Fruit fly (Drosophila melanogaster): ENCODE measurements around the gene Ubc6.

Ubc6 gene

dm6 chr3R:4904844-4905243 lies 47.6 kb downstream of the Ubc6 start:
- TF ChIP-seq ttk (optimal IDR thresholded peaks at IDR 0.05): no peak
- TF ChIP-seq h (optimal IDR thresholded peaks at IDR 0.05): no peak
- TF ChIP-seq insv (optimal IDR thresholded peaks at IDR 0.05): no peak
- no peak for TF ChIP-seq Sin3A (optimal IDR thresholded peaks at IDR 0.05)
- TF ChIP-seq Myc (optimal IDR thresholded peaks at IDR 0.05): no peak
- no peak for TF ChIP-seq psq (optimal IDR thresholded peaks at IDR 0.05)

- TF ChIP-seq psq (optimal IDR thresholded peaks at IDR 0.05) (no peak), insv (optimal IDR thresholded peaks at IDR 0.05) (no peak), Sin3A (optimal IDR thresholded peaks at IDR 0.05) (no peak), h (optimal IDR thresholded peaks at IDR 0.05) (no peak), Myc (optimal IDR thresholded peaks at IDR 0.05) (no peak), ttk (optimal IDR thresholded peaks at IDR 0.05) (no peak)
These were observed 48.9 kb downstream of the Ubc6 start for dm6 chr3R:4903565-4903964.

dm6 chr3R:4901782-4902181 lies 50.7 kb downstream of the Ubc6 start:
- TF ChIP-seq insv (optimal IDR thresholded peaks at IDR 0.05) (no peak), psq (optimal IDR thresholded peaks at IDR 0.05) (no peak), ttk (optimal IDR thresholded peaks at IDR 0.05) (no peak), Myc (optimal IDR thresholded peaks at IDR 0.05) (no peak), h (optimal IDR thresholded peaks at IDR 0.05) (no peak), Sin3A (optimal IDR thresholded peaks at IDR 0.05) (no peak)

- TF ChIP-seq Myc (optimal IDR thresholded peaks at IDR 0.05): no peak
- no peak for TF ChIP-seq psq (optimal IDR thresholded peaks at IDR 0.05)
- no peak for TF ChIP-seq Sin3A (optimal IDR thresholded peaks at IDR 0.05)
- TF ChIP-seq ttk (optimal IDR thresholded peaks at IDR 0.05): no peak
- no peak for TF ChIP-seq h (optimal IDR thresholded peaks at IDR 0.05)
- TF ChIP-seq insv (optimal IDR thresholded peaks at IDR 0.05): no peak
These were observed 51.3 kb downstream of the Ubc6 start for dm6 chr3R:4901189-4901588.

- no peak for TF ChIP-seq Myc (optimal IDR thresholded peaks at IDR 0.05)
- TF ChIP-seq insv (optimal IDR thresholded peaks at IDR 0.05): no peak
- TF ChIP-seq h (optimal IDR thresholded peaks at IDR 0.05): no peak
- no peak for TF ChIP-seq Sin3A (optimal IDR thresholded peaks at IDR 0.05)
- TF ChIP-seq psq (optimal IDR thresholded peaks at IDR 0.05): no peak
- TF ChIP-seq ttk (optimal IDR thresholded peaks at IDR 0.05): no peak
These were observed 52.0 kb downstream of the Ubc6 start for dm6 chr3R:4900435-4900834.
